Worm (Caenorhabditis elegans): ENCODE measurements around the gene T25B9.9.
"Not testable (repeated sequence)": the region's sequence is repeated elsewhere in the genome, so short reads cannot be mapped to it uniquely, and the experiment has no call there.

Gene T25B9.9

DNA sequence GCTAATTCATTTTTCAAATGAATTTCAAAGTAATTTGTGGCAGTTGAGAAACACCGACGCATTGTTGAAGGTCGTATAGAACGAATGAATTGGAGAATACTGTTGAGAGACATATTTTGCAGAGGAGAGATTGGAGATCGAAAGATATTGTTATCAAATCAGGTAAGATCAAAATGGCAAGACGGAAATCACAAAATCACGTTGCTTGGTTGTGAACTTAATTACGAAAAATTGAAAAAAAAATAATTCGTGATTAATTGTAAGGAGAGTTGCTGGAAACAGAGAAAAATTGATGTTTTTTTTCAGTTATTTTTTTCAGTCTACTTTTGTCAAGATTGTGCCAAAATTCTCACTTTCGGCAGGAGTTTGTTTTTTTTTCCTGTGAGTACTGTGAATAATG, 19.4 kb upstream of the T25B9.9 start, which contains the start of gene T25B9.1:
Gene T25B9.1, minus strand, starts transcription at position 101 of the 400 bp plus-strand sequence.
- TF ChIP-seq T20F7.1 (GFP tag; optimal IDR thresholded peaks at IDR 0.05) (no peak), ztf-11 (tag; optimal IDR thresholded peaks at IDR 0.05) (no peak), hmg-1.1 (GFP tag; IDR thresholded peaks at IDR 0.05) (no peak), ceh-44 (GFP tag; IDR thresholded peaks at IDR 0.05) (no peak), zfp-3 (GFP tag; conservative IDR thresholded peaks at IDR 0.05) (no peak), lir-3 (tag; optimal IDR thresholded peaks at IDR 0.05) (no peak), daf-12 (tag; optimal IDR thresholded peaks at IDR 0.05) (no peak)

DNA sequence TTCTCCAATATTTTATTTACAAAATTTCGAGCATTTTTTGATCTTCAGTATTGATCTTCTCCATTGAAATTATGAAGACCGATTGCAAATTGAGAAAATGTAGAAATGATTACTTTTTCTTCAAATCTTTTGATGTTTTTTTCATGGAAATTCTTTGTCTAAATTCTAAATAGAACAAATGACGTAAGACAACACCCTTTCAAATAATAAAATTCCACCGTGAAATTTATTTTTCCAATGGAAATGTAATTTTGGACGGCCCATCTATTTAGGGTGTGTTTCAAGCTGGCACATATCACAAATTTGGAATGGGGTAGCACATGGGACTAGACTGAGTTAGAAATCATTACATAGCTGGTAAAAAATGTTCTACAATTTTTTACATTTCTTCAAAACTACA, 17.7 kb upstream of the T25B9.9 start, which contains the start of gene T25B9.2:
Gene T25B9.2, minus strand, starts transcription at position 101 of the 400 bp plus-strand sequence.
- not testable (repeated sequence) for TF ChIP-seq unc-62 (GFP tag; optimal IDR thresholded peaks at IDR 0.05 in 1 of 2); unc-62 (tag; optimal IDR thresholded peaks at IDR 0.05); F49E8.2 (tag; optimal IDR thresholded peaks at IDR 0.05; ENCODE audit: borderline replicate concordance); php-3 (GFP tag; IDR thresholded peaks at IDR 0.05)

- TF ChIP-seq lin-29 (GFP tag; IDR thresholded peaks at IDR 0.05) (no peak), lin-39 (tag; optimal IDR thresholded peaks at IDR 0.05) (no peak), daf-19 (GFP tag; conservative IDR thresholded peaks at IDR 0.05) (no peak), dve-1 (tag; optimal IDR thresholded peaks at IDR 0.05; ENCODE audit: insufficient read depth) (no peak), gei-8 (GFP tag; optimal IDR thresholded peaks at IDR 0.05) (no peak), tag-97 (GFP tag; IDR thresholded peaks at IDR 0.05) (no peak), zfp-3 (GFP tag; conservative IDR thresholded peaks at IDR 0.05) (no peak), tra-1 (GFP tag; IDR thresholded peaks at IDR 0.05) (no peak), D1046.2 (GFP tag; IDR thresholded peaks at IDR 0.05) (no peak), lin-15B (tag; optimal IDR thresholded peaks at IDR 0.05) (no peak), Y105C5A.15 (GFP tag; IDR thresholded peaks at IDR 0.05) (no peak), nhr-25 (tag; optimal IDR thresholded peaks at IDR 0.05; ENCODE audit: borderline replicate concordance, insufficient read depth) (no peak), nhr-76 (tag; optimal IDR thresholded peaks at IDR 0.05) (no peak), hmg-1.1 (GFP tag; IDR thresholded peaks at IDR 0.05) (no peak), egl-43 (GFP tag; IDR thresholded peaks at IDR 0.05) (no peak), nhr-6 (tag; optimal IDR thresholded peaks at IDR 0.05) (no peak), F10B5.3 (tag; optimal IDR thresholded peaks at IDR 0.05) (no peak), lin-38 (GFP tag; IDR thresholded peaks at IDR 0.05) (no peak), nhr-28 (tag; optimal IDR thresholded peaks at IDR 0.05) (no peak), spr-3 (GFP tag; optimal IDR thresholded peaks at IDR 0.05) (no peak)
These were observed 14.8 kb upstream of the T25B9.9 start, which contains the start of gene T25B9.5 for ce11 chrIV:10754685-10755084. T25B9.5 (minus strand) TSS chrIV:10754785.

ce11 chrIV:10757616-10758193, 11.7 kb upstream of the T25B9.9 start, which contains the start of the genes T25B9.4 and T25B9.6:
T25B9.4 (minus strand) TSS chrIV:10757716.
T25B9.6 (plus strand) TSS chrIV:10758143.
- TF ChIP-seq Y5F2A.4 (GFP tag; optimal IDR thresholded peaks at IDR 0.05): no peak
- TF ChIP-seq sdz-12 (GFP tag; optimal IDR thresholded peaks at IDR 0.05): no peak
- no peak for TF ChIP-seq unc-130 (GFP tag; optimal IDR thresholded peaks at IDR 0.05)
- TF ChIP-seq mes-2 (tag; optimal IDR thresholded peaks at IDR 0.05; ENCODE audit: poor library complexity, severe bottlenecking): no peak
- TF ChIP-seq ceh-32 (tag; optimal IDR thresholded peaks at IDR 0.05; ENCODE audit: poor library complexity): no peak
- TF ChIP-seq duxl-1 (tag; optimal IDR thresholded peaks at IDR 0.05; ENCODE audit: poor library complexity): no peak
- no peak for TF ChIP-seq F49E8.2 (tag; optimal IDR thresholded peaks at IDR 0.05; ENCODE audit: borderline replicate concordance)
- no peak for TF ChIP-seq pqm-1 (tag; optimal IDR thresholded peaks at IDR 0.05)
- TF ChIP-seq dmd-6 (GFP tag; IDR thresholded peaks at IDR 0.05): no peak
- TF ChIP-seq lin-13 (GFP tag; optimal IDR thresholded peaks at IDR 0.05): no peak
- TF ChIP-seq T26A8.4 (GFP tag; IDR thresholded peaks at IDR 0.05): no peak
- TF ChIP-seq jun-1 (tag; optimal IDR thresholded peaks at IDR 0.05): no peak
- TF ChIP-seq zip-2 (tag; optimal IDR thresholded peaks at IDR 0.05): no peak
- no peak for TF ChIP-seq fkh-10 (GFP tag; optimal IDR thresholded peaks at IDR 0.05)
- TF ChIP-seq hlh-11 (tag; optimal IDR thresholded peaks at IDR 0.05): no peak
- TF ChIP-seq daf-16 (GFP tag; optimal IDR thresholded peaks at IDR 0.05): no peak
- TF ChIP-seq daf-16 (tag; optimal IDR thresholded peaks at IDR 0.05): no peak
- TF ChIP-seq lin-15B (tag; optimal IDR thresholded peaks at IDR 0.05): no peak
- TF ChIP-seq ZK546.5 (tag; optimal IDR thresholded peaks at IDR 0.05): no peak
- TF ChIP-seq gei-8 (GFP tag; optimal IDR thresholded peaks at IDR 0.05): no peak
- TF ChIP-seq egl-27 (tag; optimal IDR thresholded peaks at IDR 0.05): no peak
